Fruit fly (Drosophila melanogaster) whole organism, wandering third instar larva: Measurements from ENCODE around the gene CG18269.

Source experiments
- Abd-B ChIP-seq: fragments of >200 bp; optimal IDR thresholded peaks from 2 replicates; lab custom pipeline; 2017; ENCODE audit warnings: missing biosample characterization, missing genetic modification characterization
- CG32264 ChIP-seq: fragments of 200-800 bp; sonication (Bioruptor generic); optimal IDR thresholded peaks from 2 replicates; lab custom pipeline; 2016; ENCODE audit warnings: missing biosample characterization, missing genetic modification characterization
- CG9705 ChIP-seq: fragments of 200-800 bp; sonication (Bioruptor generic); optimal IDR thresholded peaks from 2 replicates; lab custom pipeline; 2018; ENCODE audit warnings: missing biosample characterization, mild to moderate bottlenecking, missing genetic modification characterization
- Dfd ChIP-seq: fragments of >200 bp; optimal IDR thresholded peaks from 2 replicates; lab custom pipeline; 2017; ENCODE audit warnings: missing biosample characterization, missing genetic modification characterization
- Dif ChIP-seq: fragments of 200-275, 200-300 bp; sonication (Bioruptor generic); optimal IDR thresholded peaks from 2 replicates; lab custom pipeline; 2018; ENCODE audit warnings: missing biosample characterization, missing genetic modification characterization; ENCODE audit not compliant: partially characterized antibody
- GATAd ChIP-seq: sonication (Bioruptor generic); optimal IDR thresholded peaks from 2 replicates; lab custom pipeline; 2016; ENCODE audit warnings: missing biosample characterization, missing genetic modification characterization
- HLH106 ChIP-seq: fragments of 200-800 bp; optimal IDR thresholded peaks from 3 replicates; lab custom pipeline; 2019; ENCODE audit warnings: missing biosample characterization, mild to moderate bottlenecking, missing genetic modification characterization, moderate library complexity
- Hr78 ChIP-seq: fragments of >200 bp; optimal IDR thresholded peaks from 2 replicates; lab custom pipeline; 2017; ENCODE audit warnings: missing biosample characterization, missing genetic modification characterization
- Hr83 ChIP-seq: fragments of 200-300 bp; sonication (Bioruptor generic); optimal IDR thresholded peaks from 2 replicates; lab custom pipeline; 2016; ENCODE audit warnings: missing biosample characterization, mild to moderate bottlenecking, missing genetic modification characterization, moderate library complexity; ENCODE audit not compliant: poor library complexity, severe bottlenecking
- Mio ChIP-seq: sonication (Bioruptor generic); optimal IDR thresholded peaks from 2 replicates; lab custom pipeline; 2016; ENCODE audit warnings: missing biosample characterization, missing genetic modification characterization
- Myc ChIP-seq: fragments of >200 bp; optimal IDR thresholded peaks from 2 replicates; lab custom pipeline; 2017
- OdsH ChIP-seq: fragments of 200-800 bp; sonication (Bioruptor generic); optimal IDR thresholded peaks from 2 replicates; lab custom pipeline; 2016; ENCODE audit warnings: missing biosample characterization, mild to moderate bottlenecking, missing genetic modification characterization
- Rel ChIP-seq, 2 experiments: fragments of 200-800 bp; sonication (Bioruptor generic) in 1 of 2; optimal IDR thresholded peaks; 2 replicates in 1 of 2; 3 replicates in 1 of 2; lab custom pipeline; 2016 to 2019; ENCODE audit warnings: mild to moderate bottlenecking in 2 of 2, missing biosample characterization in 2 of 2, missing genetic modification characterization in 2 of 2, moderate library complexity in 1 of 2
- Sp1 ChIP-seq: fragments of 200-800 bp; sonication (Bioruptor generic); optimal IDR thresholded peaks from 3 replicates; lab custom pipeline; 2019; ENCODE audit warnings: missing biosample characterization, mild to moderate bottlenecking, missing genetic modification characterization, moderate library complexity
- Vsx2 ChIP-seq: fragments of 200-300, 225-300 bp; sonication (Bioruptor generic); optimal IDR thresholded peaks from 2 replicates; lab custom pipeline; 2018; ENCODE audit warnings: missing biosample characterization, missing genetic modification characterization; ENCODE audit not compliant: partially characterized antibody
- br ChIP-seq: fragments of 200-800 bp; sonication (Bioruptor generic); optimal IDR thresholded peaks from 2 replicates; lab custom pipeline; 2016; ENCODE audit warnings: missing biosample characterization, missing genetic modification characterization
- dl ChIP-seq, 2 experiments: fragments of 175-275, 200-275 bp in 1 of 2; fragments of 200-275 bp in 1 of 2; sonication (Bioruptor generic); optimal IDR thresholded peaks; lab custom pipeline; 2018; ENCODE audit warnings: mild to moderate bottlenecking in 2 of 2, missing biosample characterization in 2 of 2, missing genetic modification characterization in 2 of 2, moderate library complexity in 2 of 2; ENCODE audit not compliant: partially characterized antibody in 2 of 2, insufficient read depth in 1 of 2
- dmrt93B ChIP-seq: fragments of 200-800 bp; sonication (Bioruptor generic); optimal IDR thresholded peaks from 2 replicates; lab custom pipeline; 2018; ENCODE audit warnings: missing biosample characterization, mild to moderate bottlenecking, missing genetic modification characterization
- dsf ChIP-seq: sonication (Bioruptor generic); optimal IDR thresholded peaks from 2 replicates; lab custom pipeline; 2016; ENCODE audit warnings: missing biosample characterization, missing genetic modification characterization, borderline replicate concordance
- ey ChIP-seq: fragments of 200-800 bp; sonication (Bioruptor generic); optimal IDR thresholded peaks from 2 replicates; lab custom pipeline; 2016; ENCODE audit warnings: missing biosample characterization, missing genetic modification characterization
- foxo ChIP-seq, 2 experiments: fragments of 200-800 bp; sonication (Bioruptor generic); optimal IDR thresholded peaks; 2 replicates in 1 of 2; 3 replicates in 1 of 2; lab custom pipeline; 2016 to 2017; ENCODE audit warnings: missing biosample characterization in 2 of 2, missing genetic modification characterization in 2 of 2
- fru ChIP-seq: fragments of 200-800 bp; sonication (Bioruptor generic); optimal IDR thresholded peaks from 3 replicates; lab custom pipeline; 2016; ENCODE audit warnings: missing biosample characterization, mild to moderate bottlenecking, missing genetic modification characterization
- h ChIP-seq: fragments of 200-800 bp; sonication (Bioruptor generic); optimal IDR thresholded peaks from 3 replicates; lab custom pipeline; 2016; ENCODE audit warnings: missing biosample characterization, mild to moderate bottlenecking, missing genetic modification characterization
- jim ChIP-seq: fragments of 175-275, 200-325 bp; sonication (Bioruptor generic); optimal IDR thresholded peaks from 2 replicates; lab custom pipeline; 2016; ENCODE audit warnings: missing biosample characterization, mild to moderate bottlenecking, missing genetic modification characterization
- lola ChIP-seq: fragments of >200 bp; optimal IDR thresholded peaks from 2 replicates; lab custom pipeline; 2017; ENCODE audit warnings: missing biosample characterization, missing genetic modification characterization
- psq ChIP-seq: fragments of 200-800 bp; sonication (Bioruptor generic); optimal IDR thresholded peaks from 3 replicates; lab custom pipeline; 2017; ENCODE audit warnings: missing biosample characterization, mild to moderate bottlenecking, missing genetic modification characterization, moderate library complexity
- rgr ChIP-seq: fragments of 200-800 bp; sonication (Bioruptor generic); optimal IDR thresholded peaks from 3 replicates; lab custom pipeline; 2016; ENCODE audit warnings: missing biosample characterization, mild to moderate bottlenecking, missing genetic modification characterization
- sage ChIP-seq: fragments of 200-800 bp; sonication (Bioruptor generic); optimal IDR thresholded peaks from 2 replicates; lab custom pipeline; 2016; ENCODE audit warnings: missing biosample characterization, mild to moderate bottlenecking, missing genetic modification characterization
- tai ChIP-seq: sonication (Bioruptor generic); optimal IDR thresholded peaks from 2 replicates; lab custom pipeline; 2016; ENCODE audit warnings: missing biosample characterization, missing genetic modification characterization
- usp ChIP-seq: fragments of >200 bp; optimal IDR thresholded peaks from 2 replicates; lab custom pipeline; 2017; ENCODE audit warnings: missing biosample characterization, missing genetic modification characterization
- woc ChIP-seq: sonication (Bioruptor generic); optimal IDR thresholded peaks from 2 replicates; lab custom pipeline; 2016; ENCODE audit warnings: missing biosample characterization, mild to moderate bottlenecking, missing genetic modification characterization

The CG18269 gene

DNA sequence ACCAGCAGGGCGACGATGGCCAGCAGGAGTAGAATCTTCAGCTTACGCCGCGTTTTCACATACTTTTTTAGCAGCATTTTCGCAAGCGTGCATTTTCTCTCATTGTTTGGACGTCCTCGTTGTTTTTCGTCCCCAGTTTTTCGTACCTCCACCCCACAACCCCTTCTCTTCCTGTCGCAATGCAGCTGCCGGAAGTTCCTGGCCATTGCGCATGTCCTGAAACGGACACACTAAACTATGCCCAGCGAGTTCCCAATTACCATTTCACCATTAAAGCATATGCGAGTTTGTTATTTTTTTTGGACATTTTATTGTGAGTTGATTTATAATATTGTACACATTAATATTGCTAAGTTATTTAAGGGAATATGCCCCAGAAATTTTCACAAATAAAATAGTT is 12.6 kb upstream of the CG18269 start, which contains the start of gene CG14015:
Gene CG14015, minus strand, starts transcription at position 163 of the 400 bp plus-strand sequence.
- no peak for TF ChIP-seq tai (GFP tag; lab: Kevin White, UChicago)
- TF ChIP-seq Sp1 (GFP tag; lab: Kevin White, UChicago): no peak
- TF ChIP-seq jim (GFP tag; lab: Kevin White, UChicago): no peak
- TF ChIP-seq h (GFP tag; lab: Kevin White, UChicago): no peak
- no peak for TF ChIP-seq sage (GFP tag; lab: Kevin White, UChicago)
- TF ChIP-seq CG9705 (GFP tag; lab: Kevin White, UChicago): no peak
- no peak for TF ChIP-seq Mio

- no peak for TF ChIP-seq Hr78 (GFP tag; lab: Kevin White, UChicago)
- TF ChIP-seq br: no peak
- no peak for TF ChIP-seq HLH106 (tag; lab: Kevin White, UChicago)
- TF ChIP-seq GATAd (GFP tag; lab: Kevin White, UChicago): no peak
- no peak for TF ChIP-seq usp (GFP tag; lab: Kevin White, UChicago)
- TF ChIP-seq Abd-B (GFP tag; lab: Kevin White, UChicago): no peak
- no peak for TF ChIP-seq psq (GFP tag; lab: Kevin White, UChicago)
- no peak for TF ChIP-seq woc (GFP tag; lab: Kevin White, UChicago)
- TF ChIP-seq dsf: no peak
Measured at dm6 chr2L:5541935-5542685, 9.5 kb upstream of the CG18269 start, which contains the start of the genes Hel25E and Lam. Gene Hel25E (minus strand): TSS chr2L:5542314. Gene Lam (plus strand): TSS chr2L:5542480.

- TF ChIP-seq jim (GFP tag; lab: Kevin White, UChicago) (no peak), Dif (GFP tag; lab: Kevin White, UChicago) (peak; percentile 81), Abd-B (GFP tag; lab: Kevin White, UChicago) (no peak), dsf (no peak), CG9705 (GFP tag; lab: Kevin White, UChicago) (no peak), ey (GFP tag; lab: Kevin White, UChicago) (peak; percentile 40), dl (GFP tag; optimal IDR thresholded peaks at IDR 0.05; lab: Kevin White, UChicago; ENCODE audit: insufficient read depth in 1 of 2, partially characterized antibody in 2 of 2) (peak in 1 of 2 experiments; percentile 0), Rel (GFP tag; optimal IDR thresholded peaks at IDR 0.05; lab: Kevin White, UChicago) (no peak), Rel (tag; optimal IDR thresholded peaks at IDR 0.05; lab: Kevin White, UChicago) (peak; percentile 3), GATAd (GFP tag; lab: Kevin White, UChicago) (no peak), Dfd (GFP tag; lab: Kevin White, UChicago) (peak; percentile 98), Myc (lab: Kevin White, UChicago) (peak; percentile 4), fru (no peak), Sp1 (GFP tag; lab: Kevin White, UChicago) (peak; percentile 19), dmrt93B (no peak), rgr (GFP tag; lab: Kevin White, UChicago) (peak; percentile 57), lola (GFP tag; lab: Kevin White, UChicago) (no peak), h (GFP tag; lab: Kevin White, UChicago) (peak; percentile 56), br (peak; percentile 7), foxo (GFP tag; optimal IDR thresholded peaks at IDR 0.05; lab: Kevin White, UChicago) (peak; percentile 14 to 68), OdsH (GFP tag; lab: Kevin White, UChicago) (peak; percentile 45), CG32264 (GFP tag; lab: Kevin White, UChicago) (no peak), psq (GFP tag; lab: Kevin White, UChicago) (peak; percentile 77), Hr83 (GFP tag; lab: Kevin White, UChicago) (peak; percentile 43), Mio (no peak), HLH106 (tag; lab: Kevin White, UChicago) (peak; percentile 37)
- TF ChIP-seq, all 38 proteins: peak for 15
Measured at dm6 chr2L:5542944-5543515, 8.6 kb upstream of the CG18269 start.

DNA sequence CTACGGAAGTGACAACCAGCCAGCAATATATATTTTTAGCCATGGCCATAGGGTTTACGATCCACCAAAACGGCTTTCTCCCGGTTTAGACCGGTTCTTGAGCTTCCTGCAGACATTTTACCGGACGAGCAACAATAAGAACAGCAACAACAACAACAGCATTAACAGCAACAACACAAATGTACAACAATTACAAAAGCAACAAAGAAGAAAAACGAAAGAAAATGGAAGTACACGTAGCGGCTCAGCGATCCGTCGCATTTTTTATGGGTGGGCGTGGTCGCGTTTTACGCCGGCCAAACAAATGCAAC is 5.5 kb upstream of the CG18269 start:
- TF ChIP-seq br (no peak), Hr78 (GFP tag; lab: Kevin White, UChicago) (no peak), Rel (GFP tag; optimal IDR thresholded peaks at IDR 0.05; lab: Kevin White, UChicago) (no peak), Rel (tag; optimal IDR thresholded peaks at IDR 0.05; lab: Kevin White, UChicago) (peak; percentile 41), Dif (GFP tag; lab: Kevin White, UChicago) (no peak), woc (GFP tag; lab: Kevin White, UChicago) (no peak), Vsx2 (GFP tag; lab: Kevin White, UChicago) (no peak), Hr83 (GFP tag; lab: Kevin White, UChicago) (no peak)
- TF ChIP-seq, all 38 proteins: peak for 1
